Worm (Caenorhabditis elegans): Measurements from ENCODE around the gene cyn-11.

The cyn-11 gene

DNA sequence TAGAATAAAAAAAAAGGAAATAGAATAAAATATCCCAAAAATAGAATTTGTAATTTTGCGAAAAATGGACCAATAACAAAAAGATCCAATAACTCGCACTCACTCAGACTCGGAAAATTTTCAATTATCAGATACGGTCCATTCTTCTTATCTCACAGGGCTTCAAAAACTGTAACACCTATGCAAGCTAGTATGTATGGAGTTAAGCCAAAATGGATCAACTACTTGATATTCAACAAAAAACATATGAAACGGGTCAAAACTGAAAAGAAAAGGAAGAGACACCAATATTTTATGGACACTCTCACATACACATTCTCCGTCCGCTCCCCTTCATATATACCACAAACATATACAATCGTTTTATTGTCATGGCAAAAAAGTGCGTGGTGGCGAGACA is 30.5 kb downstream of the cyn-11 start, which contains the start of gene C34C6.9:
Gene C34C6.9 (plus strand): TSS at position 301 of the 400 bp plus-strand sequence.
- TF ChIP-seq attf-5 (GFP tag; optimal IDR thresholded peaks at IDR 0.05), result no peak
- TF ChIP-seq xnd-1 (tag; optimal IDR thresholded peaks at IDR 0.05), result no peak
- no peak for TF ChIP-seq snpc-3.4 (tag; optimal IDR thresholded peaks at IDR 0.05)
- TF ChIP-seq ztf-26 (tag; optimal IDR thresholded peaks at IDR 0.05), result no peak

- TF ChIP-seq dpl-1 (GFP tag; optimal IDR thresholded peaks at IDR 0.05) (no peak), egl-18 (GFP tag; IDR thresholded peaks at IDR 0.05) (no peak)
These were observed 31.3 kb downstream of the cyn-11 start, which contains the start of gene hgap-2 for ce11 chrII:8684824-8685223. Gene hgap-2, minus strand, starts transcription at chrII:8684924.

DNA sequence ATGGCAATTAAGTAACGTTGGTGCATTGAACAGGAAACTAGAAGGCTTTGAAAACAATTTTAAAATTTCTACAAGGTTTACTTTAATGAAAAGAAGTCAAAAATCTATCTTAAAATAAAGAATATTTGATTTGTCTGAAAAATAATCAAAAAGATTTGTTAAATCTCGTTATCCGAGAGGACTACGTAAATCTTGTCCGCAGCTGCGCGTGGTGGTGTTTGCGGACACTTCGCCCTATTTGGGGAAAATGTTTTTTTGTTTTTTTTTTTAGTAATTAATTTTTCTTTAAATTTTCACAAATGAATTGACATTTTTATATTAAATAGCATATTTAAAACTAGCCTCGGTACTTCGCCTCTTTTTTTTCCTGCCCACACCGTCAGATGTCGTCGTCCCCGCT is 32.1 kb downstream of the cyn-11 start:
- TF ChIP-seq F33H1.4 (GFP tag; IDR thresholded peaks at IDR 0.05) (peak; percentile 61), hmg-1.2 (GFP tag; IDR thresholded peaks at IDR 0.05) (0 out of 2 replicates have a peak, but pooled peaks have one; percentile 25), athp-1 (tag; optimal IDR thresholded peaks at IDR 0.05) (peak; percentile 99), ztf-3 (GFP tag; optimal IDR thresholded peaks at IDR 0.05) (no peak), sptf-2 (GFP tag; optimal IDR thresholded peaks at IDR 0.05) (no peak), rcor-1 (GFP tag; IDR thresholded peaks at IDR 0.05) (0 out of 2 replicates have a peak, but pooled peaks have one; percentile 34), snpc-1.3 (tag; optimal IDR thresholded peaks at IDR 0.05; ENCODE audit: insufficient read depth) (peak; percentile 31), lsl-1 (GFP tag; optimal IDR thresholded peaks at IDR 0.05) (peak; percentile 52), ceh-79 (tag; optimal IDR thresholded peaks at IDR 0.05) (no peak), efl-1 (GFP tag; optimal IDR thresholded peaks at IDR 0.05) (peak; percentile 6), madf-8 (GFP tag; conservative IDR thresholded peaks at IDR 0.05) (peak; percentile 44; the same call in 1 of the 2 replicates), C17E4.6 (GFP tag; IDR thresholded peaks at IDR 0.05) (0 out of 2 replicates have a peak, but pooled peaks have one; percentile 36), dpl-1 (GFP tag; optimal IDR thresholded peaks at IDR 0.05) (peak; percentile 34), snpc-1.1 (tag; optimal IDR thresholded peaks at IDR 0.05; ENCODE audit: insufficient read depth) (peak; percentile 19), lin-35 (GFP tag; optimal IDR thresholded peaks at IDR 0.05) (peak in 1 of 3 experiments; percentile 57)

DNA sequence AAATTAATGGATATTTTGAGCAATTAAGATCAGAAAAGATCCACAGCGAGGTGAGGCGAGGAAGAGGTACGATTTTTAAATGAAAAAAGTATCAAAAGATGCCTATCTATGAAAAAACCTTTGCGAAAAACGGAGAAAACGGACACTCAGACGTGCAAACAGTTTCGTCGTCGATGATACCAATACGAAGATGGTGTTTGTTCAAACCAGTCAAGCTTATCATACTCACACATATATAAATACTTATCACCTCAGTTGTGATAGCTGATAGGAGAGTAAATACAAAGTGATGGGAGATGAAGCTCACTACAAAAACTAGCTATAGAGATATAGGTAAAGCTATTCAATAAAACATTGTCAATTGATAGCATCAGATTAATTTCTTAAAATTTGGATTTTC is 36.3 kb downstream of the cyn-11 start:
- TF ChIP-seq nhr-80 (tag; optimal IDR thresholded peaks at IDR 0.05) (peak; percentile 8), him-1 (tag; optimal IDR thresholded peaks at IDR 0.05) (no peak)

DNA sequence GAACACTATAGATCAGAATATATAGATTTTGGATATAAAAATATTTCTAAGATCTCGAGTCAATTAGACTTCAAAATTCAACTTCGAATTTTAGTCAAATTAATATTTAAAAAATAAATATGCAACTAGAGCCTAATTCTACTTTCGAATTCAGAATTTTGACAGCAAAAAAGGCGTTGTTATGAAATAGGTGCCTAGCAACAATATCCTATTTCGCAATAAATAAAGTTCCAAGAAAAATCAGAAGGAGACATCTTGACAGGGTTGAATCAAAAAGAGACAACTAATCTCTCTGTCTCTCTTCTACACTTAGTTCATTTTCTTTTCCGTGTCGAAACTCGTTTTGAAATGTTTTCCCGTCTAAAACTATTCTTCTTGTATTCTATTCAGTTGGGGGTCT is 40.7 kb downstream of the cyn-11 start:
- TF ChIP-seq cebp-1 (GFP tag; IDR thresholded peaks at IDR 0.05) (peak; percentile 61; the same call in 1 of the 2 replicates), cebp-1 (tag; optimal IDR thresholded peaks at IDR 0.05) (peak; percentile 96), mes-4 (tag; optimal IDR thresholded peaks at IDR 0.05) (no peak), ztf-3 (GFP tag; optimal IDR thresholded peaks at IDR 0.05) (no peak)

DNA sequence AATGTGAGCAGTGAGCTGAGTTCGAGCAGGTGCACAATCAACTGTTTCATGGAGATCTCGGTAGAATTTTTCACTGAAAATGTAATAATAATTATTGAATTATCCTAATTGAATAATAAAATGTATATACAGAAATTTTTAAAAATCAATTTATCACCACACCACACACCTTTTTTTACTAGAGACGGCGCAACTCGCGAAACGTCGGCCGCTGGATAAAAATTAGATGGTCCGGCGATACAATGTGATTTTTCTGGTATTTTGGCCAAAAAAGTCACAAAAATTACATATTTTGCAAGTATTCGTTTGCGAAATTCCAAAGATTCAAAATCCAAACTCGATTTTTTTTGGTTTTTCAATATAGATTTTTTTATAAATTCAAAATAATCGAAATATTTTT is 45.2 kb downstream of the cyn-11 start:
- TF ChIP-seq snpc-1.1 (tag; optimal IDR thresholded peaks at IDR 0.05; ENCODE audit: insufficient read depth) (peak; percentile 93), F49E8.2 (tag; optimal IDR thresholded peaks at IDR 0.05; ENCODE audit: insufficient read depth) (no peak), Y56A3A.18 (GFP tag; IDR thresholded peaks at IDR 0.05) (no peak), ccch-3 (GFP tag; optimal IDR thresholded peaks at IDR 0.05) (no peak), snpc-1.3 (tag; optimal IDR thresholded peaks at IDR 0.05; ENCODE audit: insufficient read depth) (peak; percentile 35), K12H6.12 (tag; optimal IDR thresholded peaks at IDR 0.05) (no peak), ceh-40 (GFP tag; IDR thresholded peaks at IDR 0.05) (no peak), snpc-4 (GFP tag; optimal IDR thresholded peaks at IDR 0.05) (peak; percentile 86), snpc-4 (tag; optimal IDR thresholded peaks at IDR 0.05) (peak; percentile 71 to 92 (median 90)), tbp1 (GFP tag; optimal IDR thresholded peaks at IDR 0.05) (peak; percentile 28), egl-44 (GFP tag; IDR thresholded peaks at IDR 0.05) (no peak), F22D6.2 (tag; optimal IDR thresholded peaks at IDR 0.05) (no peak), aptf-2 (GFP tag; conservative IDR thresholded peaks at IDR 0.05) (no peak), Y67H2A.10 (GFP tag; conservative IDR thresholded peaks at IDR 0.05) (no peak), snpc-3.4 (tag; optimal IDR thresholded peaks at IDR 0.05) (peak; percentile 89), him-1 (tag; optimal IDR thresholded peaks at IDR 0.05) (peak; percentile 47), lsl-1 (GFP tag; optimal IDR thresholded peaks at IDR 0.05) (peak; percentile 6)
